Fruit fly (Drosophila melanogaster): ENCODE data around the gene Ifrd1.

Ifrd1 gene

DNA sequence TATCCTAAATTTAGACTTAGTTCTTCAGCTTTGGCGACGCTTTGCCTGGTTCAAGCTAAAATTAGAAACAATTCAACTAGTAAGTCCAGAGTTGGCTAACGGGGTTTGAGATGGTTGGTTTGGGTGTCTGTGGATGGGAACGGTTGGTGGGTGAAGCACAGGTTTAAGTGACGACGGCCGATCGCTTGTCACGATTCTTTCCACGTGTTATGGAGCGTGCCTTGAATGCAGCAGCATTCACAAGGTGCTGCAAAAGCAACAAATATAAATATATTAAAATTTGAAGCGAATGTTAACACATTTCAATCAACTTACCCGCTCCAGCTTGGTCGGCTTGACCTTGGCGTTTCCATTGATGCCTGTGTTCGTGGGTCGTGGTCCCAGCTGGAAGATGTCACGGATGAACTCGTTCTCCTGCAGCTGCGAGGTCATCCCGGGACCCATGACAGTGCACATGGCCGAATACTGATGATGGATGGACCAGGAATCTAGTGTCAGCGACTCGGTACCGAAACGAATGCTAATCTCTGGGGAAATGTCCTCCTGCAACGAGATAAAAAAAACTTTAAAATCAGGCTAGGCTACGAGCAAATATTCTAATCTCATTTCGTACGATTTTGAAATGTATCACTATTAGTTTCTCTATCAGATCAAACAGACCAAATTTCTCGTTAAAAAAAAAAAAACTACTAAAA is 5.1 kb downstream of the Ifrd1 start, which contains the start of gene CG8813:
Gene CG8813 (plus strand): TSS at position 645 of the 695 bp plus-strand sequence.
- TF ChIP-seq CG12605 (GFP tag; IDR thresholded peaks at IDR 0.05) (no peak), CG8159 (tag; optimal IDR thresholded peaks at IDR 0.05) (no peak), gl (tag; optimal IDR thresholded peaks at IDR 0.05) (no peak), CG13204 (GFP tag; optimal IDR thresholded peaks at IDR 0.05) (no peak), Pif1A (GFP tag; optimal IDR thresholded peaks at IDR 0.05) (no peak), EcR (GFP tag; optimal IDR thresholded peaks at IDR 0.05) (no peak), CG4496 (GFP tag; IDR thresholded peaks at IDR 0.05) (no peak), Pif1B (GFP tag; optimal IDR thresholded peaks at IDR 0.05) (no peak), D1 (tag; optimal IDR thresholded peaks at IDR 0.05) (no peak), rn (GFP tag; IDR thresholded peaks at IDR 0.05) (no peak), CG15710 (tag; optimal IDR thresholded peaks at IDR 0.05) (no peak), fd96Ca (GFP tag; IDR thresholded peaks at IDR 0.05) (no peak), Snoo (tag; optimal IDR thresholded peaks at IDR 0.05) (no peak)

dm6 chr2L:2865560-2866309 is 8.6 kb downstream of the Ifrd1 start:
- no peak for TF ChIP-seq Pif1A (GFP tag; optimal IDR thresholded peaks at IDR 0.05)
- TF ChIP-seq CG15710 (tag; optimal IDR thresholded peaks at IDR 0.05) = no peak

- TF ChIP-seq CG32121 (GFP tag; IDR thresholded peaks at IDR 0.05) (no peak), CG9948 (tag; optimal IDR thresholded peaks at IDR 0.05) (no peak), CG13204 (GFP tag; optimal IDR thresholded peaks at IDR 0.05) (no peak), Pif1A (GFP tag; optimal IDR thresholded peaks at IDR 0.05) (no peak), D1 (tag; optimal IDR thresholded peaks at IDR 0.05) (no peak), Pif1B (GFP tag; optimal IDR thresholded peaks at IDR 0.05) (no peak), Ets98B (GFP tag; IDR thresholded peaks at IDR 0.05) (no peak), CG10348 (GFP tag; IDR thresholded peaks at IDR 0.05) (no peak), EcR (GFP tag; optimal IDR thresholded peaks at IDR 0.05) (no peak), CG17806 (tag; optimal IDR thresholded peaks at IDR 0.05) (no peak), Snoo (tag; optimal IDR thresholded peaks at IDR 0.05) (no peak), CG14655 (GFP tag; optimal IDR thresholded peaks at IDR 0.05) (no peak), CG8159 (tag; optimal IDR thresholded peaks at IDR 0.05) (no peak), rn (GFP tag; IDR thresholded peaks at IDR 0.05) (no peak), CG4496 (GFP tag; IDR thresholded peaks at IDR 0.05) (no peak), CG15710 (tag; optimal IDR thresholded peaks at IDR 0.05) (no peak), CG34367 (tag; optimal IDR thresholded peaks at IDR 0.05) (no peak), gl (tag; optimal IDR thresholded peaks at IDR 0.05) (no peak), CG12605 (GFP tag; IDR thresholded peaks at IDR 0.05) (no peak)
Measured at dm6 chr2L:2864601-2865000, 9.7 kb downstream of the Ifrd1 start.

DNA sequence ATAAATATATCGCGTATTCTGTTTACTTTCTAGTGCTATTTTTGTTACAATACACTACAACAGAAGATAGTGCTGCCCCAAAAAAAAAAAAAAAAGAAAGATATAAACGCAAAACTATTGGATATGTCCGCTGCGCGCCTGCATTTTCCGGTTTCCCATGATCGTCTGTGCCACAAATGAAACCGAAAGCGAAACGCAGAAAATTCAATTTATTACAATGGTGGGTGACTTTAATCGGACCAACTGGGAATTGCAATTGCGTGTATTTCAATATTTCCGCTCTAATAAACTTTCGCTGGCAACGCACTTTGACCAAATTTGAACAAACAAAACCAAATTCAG is 11.7 kb downstream of the Ifrd1 start:
- TF ChIP-seq CG8159 (tag; optimal IDR thresholded peaks at IDR 0.05) (no peak), CG14655 (GFP tag; optimal IDR thresholded peaks at IDR 0.05) (no peak), CG8301 (tag; optimal IDR thresholded peaks at IDR 0.05) (no peak), Snoo (tag; optimal IDR thresholded peaks at IDR 0.05) (no peak), CG4496 (GFP tag; IDR thresholded peaks at IDR 0.05) (no peak), CG12605 (GFP tag; IDR thresholded peaks at IDR 0.05) (no peak), gl (tag; optimal IDR thresholded peaks at IDR 0.05) (no peak), CG32121 (GFP tag; IDR thresholded peaks at IDR 0.05) (no peak), D1 (tag; optimal IDR thresholded peaks at IDR 0.05) (no peak), CG10348 (GFP tag; IDR thresholded peaks at IDR 0.05) (no peak), Pif1B (GFP tag; optimal IDR thresholded peaks at IDR 0.05) (no peak), CG34367 (tag; optimal IDR thresholded peaks at IDR 0.05) (no peak), Ets98B (GFP tag; IDR thresholded peaks at IDR 0.05) (no peak), CG17806 (tag; optimal IDR thresholded peaks at IDR 0.05) (no peak), Pif1A (GFP tag; optimal IDR thresholded peaks at IDR 0.05) (no peak), rn (GFP tag; IDR thresholded peaks at IDR 0.05) (no peak)

DNA sequence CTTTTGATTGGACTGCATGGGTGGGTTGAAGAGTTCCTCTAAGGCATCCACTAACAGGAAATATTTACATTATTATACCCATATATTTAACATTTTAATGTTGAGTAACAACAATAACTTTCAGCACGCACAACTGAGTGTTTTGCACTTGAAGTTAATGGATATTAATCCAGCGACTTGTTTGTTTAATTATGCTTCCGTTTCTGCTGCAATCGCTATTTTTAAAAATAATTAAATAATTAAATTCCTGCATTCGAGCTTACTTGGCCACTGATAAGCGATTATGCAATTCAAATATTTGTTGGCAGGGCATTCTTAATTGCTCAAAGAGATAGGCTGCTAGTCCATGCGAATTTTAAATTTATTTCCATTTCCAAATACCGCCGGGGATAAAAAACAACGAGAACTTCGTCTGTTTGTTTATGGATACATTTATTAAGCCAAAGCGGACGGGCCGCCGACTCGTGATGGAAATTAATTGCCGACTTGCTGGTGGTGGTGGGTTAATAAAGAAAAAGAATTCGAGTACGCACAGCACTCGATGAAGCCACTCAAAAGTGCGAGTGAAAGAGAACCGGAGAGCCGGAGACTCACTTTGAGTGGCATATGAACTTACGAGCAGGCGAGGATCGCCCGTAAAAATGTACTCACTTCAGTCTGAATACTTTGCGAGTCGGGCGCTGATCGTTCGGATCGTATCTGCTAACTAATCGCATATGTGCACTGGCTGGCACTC is 12.2 kb downstream of the Ifrd1 start:
- TF ChIP-seq Pif1A (GFP tag; optimal IDR thresholded peaks at IDR 0.05) (peak; percentile 45), CG9948 (tag; optimal IDR thresholded peaks at IDR 0.05) (peak; percentile 19), CG8159 (tag; optimal IDR thresholded peaks at IDR 0.05) (peak; percentile 21), CG15710 (tag; optimal IDR thresholded peaks at IDR 0.05) (no peak), CG8301 (tag; optimal IDR thresholded peaks at IDR 0.05) (peak; percentile 44), fd96Ca (GFP tag; IDR thresholded peaks at IDR 0.05) (peak; percentile 75), CG4496 (GFP tag; IDR thresholded peaks at IDR 0.05) (peak; percentile 68), EcR (GFP tag; optimal IDR thresholded peaks at IDR 0.05) (peak; percentile 20), rn (GFP tag; IDR thresholded peaks at IDR 0.05) (no peak), gl (tag; optimal IDR thresholded peaks at IDR 0.05) (peak; percentile 41), CG34367 (tag; optimal IDR thresholded peaks at IDR 0.05) (no peak), Snoo (tag; optimal IDR thresholded peaks at IDR 0.05) (no peak), CG12605 (GFP tag; IDR thresholded peaks at IDR 0.05) (no peak; the same call in 1 of the 2 replicates), CG10348 (GFP tag; IDR thresholded peaks at IDR 0.05) (no peak), CG14655 (GFP tag; optimal IDR thresholded peaks at IDR 0.05) (peak; percentile 46), CG13204 (GFP tag; optimal IDR thresholded peaks at IDR 0.05) (no peak), D1 (tag; optimal IDR thresholded peaks at IDR 0.05) (no peak), Ets98B (GFP tag; IDR thresholded peaks at IDR 0.05) (peak; percentile 58), CG32121 (GFP tag; IDR thresholded peaks at IDR 0.05) (peak; percentile 58), Pif1B (GFP tag; optimal IDR thresholded peaks at IDR 0.05) (peak; percentile 48), CG17806 (tag; optimal IDR thresholded peaks at IDR 0.05) (peak; percentile 7)

Measured in whole organism, pupa.